Worm (Caenorhabditis elegans) whole organism, L4 larva: Measurements from ENCODE around the gene ndub-3.

Experiments used
- ceh-28 ChIP-seq: fragments of 150-350 bp; optimal IDR thresholded peaks from 2 replicates; lab custom pipeline; 2014; ENCODE audit warnings: missing biosample characterization, missing genetic modification reagents, missing genetic modification characterization
- cey-2 ChIP-seq: sonication (generic microtip); optimal IDR thresholded peaks from 3 replicates; lab custom pipeline; 2017; ENCODE audit warnings: missing genetic modification characterization, mild to moderate bottlenecking, missing compliant biosample characterization, antibody characterized with exemption, borderline replicate concordance; ENCODE audit not compliant: insufficient read depth
- lin-15B ChIP-seq: fragments of 150-350 bp; sonication (generic microtip); optimal IDR thresholded peaks from 3 replicates; lab custom pipeline; 2014; ENCODE audit warnings: missing biosample characterization, missing genetic modification characterization
- lin-39 ChIP-seq: fragments of 150-350 bp; optimal IDR thresholded peaks from 2 replicates; lab custom pipeline; 2014; ENCODE audit warnings: missing biosample characterization, missing genetic modification reagents, missing genetic modification characterization
- mep-1 ChIP-seq: fragments of 150-350 bp; sonication (generic microtip); optimal IDR thresholded peaks from 3 replicates; lab custom pipeline; 2014; ENCODE audit warnings: missing biosample characterization, missing genetic modification characterization
- nhr-11 ChIP-seq: fragments of 150-350 bp; optimal IDR thresholded peaks from 2 replicates; lab custom pipeline; 2014; ENCODE audit warnings: missing biosample characterization, missing genetic modification characterization
- nhr-28 ChIP-seq: fragments of 150-350 bp; optimal IDR thresholded peaks from 2 replicates; lab custom pipeline; 2014; ENCODE audit warnings: missing biosample characterization, missing genetic modification characterization
- pqm-1 ChIP-seq: sonication (generic microtip); optimal IDR thresholded peaks from 2 replicates; lab custom pipeline; 2017; ENCODE audit warnings: missing biosample characterization, missing genetic modification characterization
- unc-39 ChIP-seq: sonication (generic microtip); optimal IDR thresholded peaks from 2 replicates; lab custom pipeline; 2017; ENCODE audit warnings: missing biosample characterization, missing genetic modification characterization
- zfp-2 ChIP-seq: sonication (generic microtip); optimal IDR thresholded peaks from 2 replicates; lab custom pipeline; 2016; ENCODE audit warnings: mild to moderate bottlenecking, missing genetic modification characterization, missing compliant biosample characterization
- zip-2 ChIP-seq: fragments of 150-350 bp; optimal IDR thresholded peaks from 2 replicates; lab custom pipeline; 2014; ENCODE audit warnings: missing biosample characterization, missing genetic modification characterization
- ztf-11 ChIP-seq: fragments of 150-350 bp; optimal IDR thresholded peaks from 2 replicates; lab custom pipeline; 2014; ENCODE audit warnings: missing biosample characterization, missing genetic modification characterization

DNA sequence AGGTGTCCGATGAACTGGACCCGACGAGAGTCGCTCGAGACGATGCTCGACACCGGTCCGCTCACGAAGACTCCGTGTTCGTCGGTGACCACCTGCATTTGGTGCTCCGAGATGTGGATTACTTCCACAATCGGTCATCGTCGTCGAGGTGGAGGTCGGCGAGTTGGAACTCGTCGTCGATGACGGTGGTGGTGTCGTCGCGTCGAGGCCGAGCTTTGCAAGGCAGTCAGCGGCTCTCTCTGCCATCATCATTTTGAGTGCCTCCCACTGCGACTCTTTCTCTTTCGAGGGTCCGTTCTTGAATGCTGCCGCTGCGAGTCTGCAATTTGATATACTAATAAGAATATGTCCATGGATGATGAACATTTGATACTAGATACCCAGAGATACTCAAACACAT is 43.1 kb upstream of the ndub-3 start:
- TF ChIP-seq ceh-28 (tag; lab: Kevin White, UChicago) (no peak), nhr-28 (no peak), lin-39 (tag; lab: Kevin White, UChicago) (no peak), lin-15B (tag; lab: Kevin White, UChicago) (no peak), nhr-11 (no peak), zfp-2 (no peak), pqm-1 (no peak), ztf-11 (tag; lab: Kevin White, UChicago) (no peak), cey-2 (no peak), unc-39 (tag; lab: Kevin White, UChicago) (no peak), zip-2 (no peak), mep-1 (tag; lab: Kevin White, UChicago) (no peak)
